Fruit fly (Drosophila melanogaster): ENCODE data around the gene CG3568.

CG3568 gene

dm6 chrX:4529909-4530308 is 12.5 kb upstream of the CG3568 start, which contains the start of gene CG3556 (continued):
- TF ChIP-seq ssp (GFP tag; IDR thresholded peaks at IDR 0.05), result peak; percentile 52
- peak; percentile 54; the same call in 1 of the 2 replicates for TF ChIP-seq CG14014 (GFP tag; IDR thresholded peaks at IDR 0.05)
- no peak for TF ChIP-seq prd (optimal IDR thresholded peaks at IDR 0.05)
- peak; percentile 46; the same call in 2 of the 3 replicates for TF ChIP-seq prd (GFP tag; IDR thresholded peaks at IDR 0.05)
- no peak for TF ChIP-seq Gsc (GFP tag; IDR thresholded peaks at IDR 0.05)
- TF ChIP-seq tgo (GFP tag; IDR thresholded peaks at IDR 0.05), result peak; percentile 38; the same call in 1 of the 3 replicates
- TF ChIP-seq HHEX (GFP tag; optimal IDR thresholded peaks at IDR 0.05), result no peak
- peak; percentile 19 for TF ChIP-seq CG9817 (tag; optimal IDR thresholded peaks at IDR 0.05)
- no peak for TF ChIP-seq nau (GFP tag; optimal IDR thresholded peaks at IDR 0.05)
- peak; percentile 1 for TF ChIP-seq pfk (GFP tag; optimal IDR thresholded peaks at IDR 0.05)
- peak; percentile 22 for TF ChIP-seq CG18764 (GFP tag; optimal IDR thresholded peaks at IDR 0.05)
- TF ChIP-seq BEAF-32 (GFP tag; optimal IDR thresholded peaks at IDR 0.05), result peak; percentile 52
- TF ChIP-seq CG12219 (GFP tag; optimal IDR thresholded peaks at IDR 0.05), result no peak
- TF ChIP-seq CG14860 (GFP tag; IDR thresholded peaks at IDR 0.05; ENCODE audit: partially characterized antibody), result peak; percentile 54; the same call in 2 of the 3 replicates
- no peak for TF ChIP-seq gcm2 (GFP tag; optimal IDR thresholded peaks at IDR 0.05)
- TF ChIP-seq CG8765 (GFP tag; IDR thresholded peaks at IDR 0.05), result no peak
- TF ChIP-seq croc (GFP tag; conservative IDR thresholded peaks at IDR 0.05), result no peak
- peak; percentile 78 for TF ChIP-seq CG15514 (GFP tag; optimal IDR thresholded peaks at IDR 0.05)
- TF ChIP-seq CG5953 (GFP tag; IDR thresholded peaks at IDR 0.05), result 0 out of 2 replicates have a peak, but pooled peaks have one; percentile 33
- peak; percentile 40 for TF ChIP-seq CG4282 (GFP tag; optimal IDR thresholded peaks at IDR 0.05)
- peak; percentile 14 for TF ChIP-seq CG18619 (GFP tag; optimal IDR thresholded peaks at IDR 0.05)
- 0 out of 2 replicates have a peak, but pooled peaks have one; percentile 5 for TF ChIP-seq esg (GFP tag; conservative IDR thresholded peaks at IDR 0.05)
- TF ChIP-seq CG4854 (GFP tag; optimal IDR thresholded peaks at IDR 0.05), result peak; percentile 33
- TF ChIP-seq vnd (GFP tag; IDR thresholded peaks at IDR 0.05; ENCODE audit: partially characterized antibody), result 0 out of 3 replicates have a peak, but pooled peaks have one; percentile 34
- peak; percentile 17 for TF ChIP-seq jumu (GFP tag; optimal IDR thresholded peaks at IDR 0.05)
- TF ChIP-seq CG32772 (GFP tag; IDR thresholded peaks at IDR 0.05), result peak; percentile 47; the same call in 1 of the 2 replicates
- peak; percentile 3 for TF ChIP-seq slp2 (GFP tag; optimal IDR thresholded peaks at IDR 0.05)
- TF ChIP-seq CG14441 (GFP tag; IDR thresholded peaks at IDR 0.05), result peak; percentile 66
- TF ChIP-seq CG15601 (tag; optimal IDR thresholded peaks at IDR 0.05), result peak; percentile 49
- no peak for TF ChIP-seq ash1 (GFP tag; optimal IDR thresholded peaks at IDR 0.05)
- no peak for TF ChIP-seq CG33557 (GFP tag; optimal IDR thresholded peaks at IDR 0.05)
- peak; percentile 40 for TF ChIP-seq Xbp1 (GFP tag; optimal IDR thresholded peaks at IDR 0.05)
- TF ChIP-seq ara (GFP tag; IDR thresholded peaks at IDR 0.05), result peak; percentile 47; the same call in 1 of the 2 replicates
- TF ChIP-seq ro (GFP tag; IDR thresholded peaks at IDR 0.05), result no peak
- 0 out of 2 replicates have a peak, but pooled peaks have one; percentile 58 for TF ChIP-seq NFAT (GFP tag; IDR thresholded peaks at IDR 0.05)
- TF ChIP-seq Mrtf (GFP tag; IDR thresholded peaks at IDR 0.05), result 0 out of 3 replicates have a peak, but pooled peaks have one; percentile 26
- no peak for TF ChIP-seq CG4820 (GFP tag; optimal IDR thresholded peaks at IDR 0.05)
- TF ChIP-seq CG9609 (GFP tag; optimal IDR thresholded peaks at IDR 0.05), result peak; percentile 25
- TF ChIP-seq zen (tag; optimal IDR thresholded peaks at IDR 0.05), result peak; percentile 31
- TF ChIP-seq CG7963 (GFP tag; IDR thresholded peaks at IDR 0.05; ENCODE audit: partially characterized antibody), result peak; percentile 75
- TF ChIP-seq dysf (GFP tag; IDR thresholded peaks at IDR 0.05), result peak; percentile 55; the same call in 2 of the 3 replicates
- TF ChIP-seq CG6272 (GFP tag; IDR thresholded peaks at IDR 0.05), result peak; percentile 39; the same call in 1 of the 2 replicates
- TF ChIP-seq mirr (GFP tag; optimal IDR thresholded peaks at IDR 0.05), result no peak
- TF ChIP-seq Kr (GFP tag; optimal IDR thresholded peaks at IDR 0.05), result no peak
- peak; percentile 63; the same call in 2 of the 3 replicates for TF ChIP-seq ken (GFP tag; IDR thresholded peaks at IDR 0.05)
- TF ChIP-seq disco-r (GFP tag; optimal IDR thresholded peaks at IDR 0.05), result peak; percentile 10
- peak; percentile 27 for TF ChIP-seq Hsf (GFP tag; optimal IDR thresholded peaks at IDR 0.05)
- peak; percentile 26 for TF ChIP-seq pum (GFP tag; optimal IDR thresholded peaks at IDR 0.05)
- peak; percentile 26 for TF ChIP-seq sens (GFP tag)
- TF ChIP-seq gfzf (GFP tag; optimal IDR thresholded peaks at IDR 0.05), result peak; percentile 76
- peak; percentile 44 for TF ChIP-seq CG2120 (GFP tag; optimal IDR thresholded peaks at IDR 0.05)
